Worm (Caenorhabditis elegans) whole organism, L4 larva: Measurements from ENCODE around the gene C30G12.6.

Experiments used
- F10B5.3 ChIP-seq: sonication (generic microtip); optimal IDR thresholded peaks from 2 replicates; lab custom pipeline; 2016; ENCODE audit warnings: mild to moderate bottlenecking, missing genetic modification characterization, missing compliant biosample characterization
- F49E8.2 ChIP-seq: sonication (generic microtip); optimal IDR thresholded peaks from 2 replicates; lab custom pipeline; 2016; ENCODE audit warnings: missing compliant biosample characterization, mild to moderate bottlenecking, missing genetic modification characterization, borderline replicate concordance
- T20F7.1 ChIP-seq: fragments of 200-800 bp; sonication (Bioruptor generic); optimal IDR thresholded peaks from 2 replicates; lab custom pipeline; 2018; ENCODE audit warnings: mild to moderate bottlenecking, missing genetic modification characterization, missing compliant biosample characterization
- T26A8.4 ChIP-seq: fragments of 200-800 bp; sonication (Bioruptor generic); IDR thresholded peaks from 2 replicates; pipeline ENCODE4 v1.3.6; 2022; ENCODE audit warnings: missing genetic modification characterization, missing compliant biosample characterization
- Y48G9A.11 ChIP-seq: fragments of 200-800 bp; sonication (Bioruptor generic); IDR thresholded peaks from 2 replicates; pipeline ENCODE4 v1.3.6; 2022; ENCODE audit warnings: missing genetic modification reagents, missing genetic modification characterization, missing compliant biosample characterization
- Y5F2A.4 ChIP-seq: fragments of 200-800 bp; sonication (Bioruptor generic); optimal IDR thresholded peaks from 2 replicates; lab custom pipeline; 2018; ENCODE audit warnings: mild to moderate bottlenecking, missing genetic modification characterization, missing compliant biosample characterization
- aha-1 ChIP-seq: fragments of 150-350 bp; peaks from one replicate; lab custom pipeline; 2014; ENCODE audit warnings: missing biosample characterization, missing genetic modification characterization
- ctbp-1 ChIP-seq: fragments of 200-800 bp; sonication (Bioruptor generic); IDR thresholded peaks from 2 replicates; pipeline ENCODE4 v1.3.6; 2022; ENCODE audit warnings: missing genetic modification reagents, missing genetic modification characterization, missing compliant biosample characterization
- daf-16 ChIP-seq, 3 experiments: sonication (generic microtip); optimal IDR thresholded peaks; 2 replicates each; lab custom pipeline; 2016 to 2017; ENCODE audit warnings: missing genetic modification characterization in 3 of 3, missing genetic modification reagents in 3 of 3, mild to moderate bottlenecking in 2 of 3, missing compliant biosample characterization in 2 of 3, missing biosample characterization in 1 of 3, moderate library complexity in 1 of 3
- dpl-1 ChIP-seq: fragments of 150-350 bp; optimal IDR thresholded peaks from 2 replicates; lab custom pipeline; 2014; ENCODE audit warnings: missing biosample characterization, missing genetic modification reagents, missing genetic modification characterization
- duxl-1 ChIP-seq: sonication (generic microtip); optimal IDR thresholded peaks from 2 replicates; lab custom pipeline; 2016; ENCODE audit warnings: mild to moderate bottlenecking, missing genetic modification characterization, moderate library complexity, missing compliant biosample characterization; ENCODE audit not compliant: poor library complexity
- gei-8 ChIP-seq: fragments of 200-800 bp; sonication (Bioruptor generic); optimal IDR thresholded peaks from 2 replicates; lab custom pipeline; 2018; ENCODE audit warnings: mild to moderate bottlenecking, missing genetic modification characterization, missing compliant biosample characterization
- hlh-11 ChIP-seq: fragments of 200-800 bp; sonication (Bioruptor generic); optimal IDR thresholded peaks from 2 replicates; lab custom pipeline; 2018; ENCODE audit warnings: mild to moderate bottlenecking, missing genetic modification characterization, missing compliant biosample characterization
- hmg-1.1 ChIP-seq: fragments of 200-800 bp; sonication (Bioruptor generic); IDR thresholded peaks from 2 replicates; pipeline ENCODE4 v1.3.6; 2022; ENCODE audit warnings: missing genetic modification reagents, missing genetic modification characterization, missing compliant biosample characterization
- jun-1 ChIP-seq: fragments of 150-350 bp; optimal IDR thresholded peaks from 2 replicates; lab custom pipeline; 2014; ENCODE audit warnings: missing biosample characterization, missing genetic modification reagents, missing genetic modification characterization
- lim-7 ChIP-seq: fragments of 200-800 bp; sonication (Bioruptor generic); IDR thresholded peaks from 2 replicates; pipeline ENCODE4 v1.3.6; 2022; ENCODE audit warnings: missing genetic modification characterization, missing compliant biosample characterization
- lin-1 ChIP-seq: fragments of 200-800 bp; sonication (Bioruptor generic); IDR thresholded peaks from 2 replicates; pipeline ENCODE4 v1.3.6; 2022; ENCODE audit warnings: missing genetic modification reagents, missing genetic modification characterization, missing compliant biosample characterization
- lin-13 ChIP-seq: fragments of 150-350 bp; optimal IDR thresholded peaks from 2 replicates; lab custom pipeline; 2014; ENCODE audit warnings: missing biosample characterization, missing genetic modification reagents, missing genetic modification characterization
- lin-15B ChIP-seq: fragments of 150-350 bp; sonication (generic microtip); optimal IDR thresholded peaks from 3 replicates; lab custom pipeline; 2014; ENCODE audit warnings: missing biosample characterization, missing genetic modification characterization
- lin-38 ChIP-seq: fragments of 200-800 bp; sonication (Bioruptor generic); IDR thresholded peaks from 2 replicates; pipeline ENCODE4 v1.3.6; 2022; ENCODE audit warnings: missing genetic modification reagents, missing genetic modification characterization, missing compliant biosample characterization
- lsy-2 ChIP-seq, 2 experiments: fragments of 150-350 bp in 1 of 2; sonication (generic microtip) in 1 of 2; optimal IDR thresholded peaks; 2 replicates each; lab custom pipeline; 2014 to 2017; ENCODE audit warnings: missing biosample characterization in 2 of 2, missing genetic modification characterization in 2 of 2
- madf-5 ChIP-seq, 2 experiments: fragments of 200-800 bp; sonication (Bioruptor generic); IDR thresholded peaks; 2 replicates each; pipeline ENCODE4 v1.3.6; 2022; ENCODE audit warnings: missing compliant biosample characterization in 2 of 2, missing genetic modification characterization in 2 of 2
- mes-2 ChIP-seq: sonication (generic microtip); optimal IDR thresholded peaks from 2 replicates; lab custom pipeline; 2016; ENCODE audit warnings: missing genotype, mild to moderate bottlenecking, missing genetic modification characterization, missing compliant biosample characterization; ENCODE audit not compliant: poor library complexity, severe bottlenecking
- nhr-10 ChIP-seq: fragments of 150-350 bp; optimal IDR thresholded peaks from 2 replicates; lab custom pipeline; 2014; ENCODE audit warnings: missing biosample characterization, missing genetic modification characterization
- nhr-102 ChIP-seq: sonication (generic microtip); optimal IDR thresholded peaks from 2 replicates; lab custom pipeline; 2016; ENCODE audit warnings: mild to moderate bottlenecking, missing genetic modification characterization, moderate library complexity, missing compliant biosample characterization
- nhr-237 ChIP-seq: sonication (generic microtip); optimal IDR thresholded peaks from 2 replicates; lab custom pipeline; 2017; ENCODE audit warnings: missing biosample characterization, missing genetic modification characterization
- nhr-48 ChIP-seq: sonication (generic microtip); optimal IDR thresholded peaks from 2 replicates; lab custom pipeline; 2016; ENCODE audit warnings: mild to moderate bottlenecking, missing genetic modification characterization, missing compliant biosample characterization
- nhr-6 ChIP-seq: fragments of 150-350 bp; optimal IDR thresholded peaks from 2 replicates; lab custom pipeline; 2014; ENCODE audit warnings: missing biosample characterization, missing genetic modification characterization
- php-3 ChIP-seq: fragments of 200-800 bp; sonication (Bioruptor generic); IDR thresholded peaks from 2 replicates; pipeline ENCODE4 v1.3.6; 2022; ENCODE audit warnings: missing genetic modification reagents, missing genetic modification characterization, missing compliant biosample characterization
- pqm-1 ChIP-seq: sonication (generic microtip); optimal IDR thresholded peaks from 2 replicates; lab custom pipeline; 2017; ENCODE audit warnings: missing biosample characterization, missing genetic modification characterization
- snpc-1.2 ChIP-seq: fragments of 200-800 bp; sonication (Bioruptor generic); IDR thresholded peaks from 2 replicates; pipeline ENCODE4 v1.3.6; 2022; ENCODE audit warnings: missing genetic modification reagents, missing genetic modification characterization, missing compliant biosample characterization
- spr-1 ChIP-seq: sonication (generic microtip); optimal IDR thresholded peaks from 2 replicates; lab custom pipeline; 2016; ENCODE audit warnings: mild to moderate bottlenecking, missing genetic modification characterization, missing compliant biosample characterization
- tra-1 ChIP-seq: fragments of 200-800 bp; sonication (Bioruptor generic); IDR thresholded peaks from 2 replicates; pipeline ENCODE4 v1.3.6; 2022; ENCODE audit warnings: missing genetic modification reagents, missing genetic modification characterization, missing compliant biosample characterization
- unc-130 ChIP-seq: sonication (generic microtip); optimal IDR thresholded peaks from 2 replicates; lab custom pipeline; 2016; ENCODE audit warnings: missing genetic modification reagents, missing genetic modification characterization, missing compliant biosample characterization
- ztf-11 ChIP-seq: fragments of 150-350 bp; optimal IDR thresholded peaks from 2 replicates; lab custom pipeline; 2014; ENCODE audit warnings: missing biosample characterization, missing genetic modification characterization

Gene C30G12.6

DNA sequence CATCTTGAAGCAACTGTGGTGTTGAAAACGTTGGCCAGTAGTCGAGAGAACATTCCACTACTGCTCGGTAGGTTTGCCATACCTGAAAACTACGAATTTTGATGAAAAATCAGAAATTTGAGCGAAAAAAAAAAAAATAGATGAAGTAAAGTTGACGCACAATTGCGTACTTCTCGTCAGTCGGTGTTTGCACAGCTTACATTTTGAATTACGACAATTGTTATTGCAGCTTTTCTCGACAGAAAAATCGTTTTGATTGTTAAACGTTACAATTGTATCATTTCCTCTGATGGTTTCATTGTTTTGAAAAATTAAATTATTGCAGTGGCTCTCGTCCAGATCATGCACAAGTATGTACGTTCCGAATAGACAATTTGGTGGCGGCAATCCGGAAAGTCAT, 14.2 kb upstream of the C30G12.6 start, which contains the start of the genes F45E12.5 and cnep-1:
F45E12.5 (minus strand) TSS at position 93 of the 400 bp plus-strand sequence.
cnep-1 (plus strand) TSS at position 326 of the 400 bp plus-strand sequence.
- TF ChIP-seq lsy-2 (tag; optimal IDR thresholded peaks at IDR 0.05; lab: Kevin White, UChicago) (peak in 1 of 2 experiments; percentile 34), spr-1 (tag; lab: Kevin White, UChicago) (no peak)

DNA sequence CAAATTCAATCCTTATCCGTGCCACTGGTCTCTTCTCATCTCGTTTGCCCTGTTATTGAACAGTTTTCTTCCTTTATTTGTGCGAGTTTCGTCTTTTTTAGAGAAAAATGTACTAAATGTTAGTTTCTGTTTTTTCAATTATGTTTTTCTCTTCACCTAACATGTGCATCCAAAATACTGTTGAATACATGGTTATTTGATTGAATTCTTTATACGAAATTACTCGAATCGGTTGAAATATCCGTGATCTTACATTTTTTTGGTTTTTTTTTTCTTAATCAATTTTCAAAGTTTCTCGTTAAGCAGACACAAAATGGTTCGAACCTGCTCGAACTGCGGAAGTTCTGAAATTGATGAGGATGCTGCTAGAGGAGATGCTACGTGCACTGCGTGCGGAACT, 9.7 kb upstream of the C30G12.6 start, which contains the start of gene brf-1:
brf-1 (plus strand) TSS at position 301 of the 400 bp plus-strand sequence.
- no peak for TF ChIP-seq lim-7 (GFP tag; lab: Robert Waterston, UW)

DNA sequence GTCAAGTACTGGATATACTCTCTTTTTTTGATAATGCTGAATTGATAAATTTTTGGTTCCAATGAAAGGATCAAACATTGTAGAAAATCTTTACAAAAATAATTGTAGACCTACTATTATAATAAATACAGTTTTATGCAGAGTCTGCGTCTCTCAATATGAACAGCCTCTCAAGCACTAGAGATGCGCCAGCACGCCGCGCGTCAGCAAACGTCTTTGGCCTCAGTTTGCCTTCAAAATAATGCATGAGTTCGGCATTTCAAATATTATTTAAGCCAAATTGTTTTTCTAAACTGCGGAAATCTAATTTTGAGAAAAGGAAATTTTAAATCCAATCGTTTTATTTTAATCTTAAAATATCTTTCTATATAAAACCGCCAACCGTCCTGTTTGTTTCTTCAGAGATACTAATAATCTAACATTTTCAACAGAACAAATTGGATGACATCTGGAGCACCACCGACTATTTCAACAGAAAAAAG, 5.9 kb upstream of the C30G12.6 start, which contains the start of gene cul-4:
cul-4 (plus strand) TSS at position 432 of the 482 bp plus-strand sequence.
- TF ChIP-seq spr-1 (tag; lab: Kevin White, UChicago) (peak; percentile 59), nhr-10 (tag; lab: Kevin White, UChicago) (no peak), hlh-11 (tag; lab: Kevin White, UChicago) (peak; percentile 75), snpc-1.2 (GFP tag; lab: Robert Waterston, UW) (0 out of 2 replicates have a peak, but pooled peaks have one; percentile 64), nhr-6 (tag; lab: Kevin White, UChicago) (peak; percentile 30), lin-13 (GFP tag; lab: Kevin White, UChicago) (peak; percentile 25), mes-2 (tag; lab: Kevin White, UChicago) (peak; percentile 92), nhr-237 (tag; lab: Kevin White, UChicago) (no peak), php-3 (GFP tag; lab: Robert Waterston, UW) (peak; percentile 23; the same call in 1 of the 2 replicates), jun-1 (tag; lab: Kevin White, UChicago) (peak; percentile 27), unc-130 (GFP tag; lab: Kevin White, UChicago) (peak; percentile 71), lin-15B (tag; lab: Kevin White, UChicago) (peak; percentile 13), lin-38 (GFP tag; lab: Robert Waterston, UW) (peak; percentile 84), T26A8.4 (0 out of 2 replicates have a peak, but pooled peaks have one; percentile 50), nhr-102 (tag; lab: Kevin White, UChicago) (no peak), gei-8 (GFP tag; lab: Kevin White, UChicago) (no peak), F10B5.3 (tag; lab: Kevin White, UChicago) (peak; percentile 40), dpl-1 (GFP tag; lab: Kevin White, UChicago) (peak; percentile 78), nhr-48 (no peak), ztf-11 (no peak), F49E8.2 (tag; lab: Kevin White, UChicago) (peak; percentile 90), hmg-1.1 (GFP tag; lab: Robert Waterston, UW) (peak; percentile 48), T20F7.1 (GFP tag; lab: Kevin White, UChicago) (peak; percentile 49), ctbp-1 (GFP tag; lab: Robert Waterston, UW) (no peak), aha-1 (peak; percentile 96), Y48G9A.11 (GFP tag; lab: Robert Waterston, UW) (peak; percentile 82), Y5F2A.4 (GFP tag; lab: Kevin White, UChicago) (no peak), pqm-1 (tag; lab: Kevin White, UChicago) (no peak), daf-16 (GFP tag; optimal IDR thresholded peaks at IDR 0.05; lab: Kevin White, UChicago) (peak in 1 of 2 experiments; percentile 5), daf-16 (tag; optimal IDR thresholded peaks at IDR 0.05; lab: Kevin White, UChicago) (no peak), tra-1 (GFP tag; lab: Robert Waterston, UW) (no peak), duxl-1 (tag; lab: Kevin White, UChicago) (peak; percentile 87), lin-1 (no peak), madf-5 (GFP tag; IDR thresholded peaks at IDR 0.05; lab: Robert Waterston, UW) (no peak)
